Fruit fly (Drosophila melanogaster): ENCODE results near the gene a10.
A peak's percentile ranks its signal among the peaks of the same experiment; 100 is the strongest.

The a10 gene

dm6 chr3L:17006250-17006693 is 17.3 kb downstream of the a10 start:
- TF ChIP-seq CG17801 (GFP tag; optimal IDR thresholded peaks at IDR 0.05; ENCODE audit: partially characterized antibody) = no peak

dm6 chr3L:17005415-17005796 is 18.1 kb downstream of the a10 start:
- TF ChIP-seq CG17801 (GFP tag; optimal IDR thresholded peaks at IDR 0.05; ENCODE audit: partially characterized antibody) = no peak

- TF ChIP-seq CG17801 (GFP tag; optimal IDR thresholded peaks at IDR 0.05; ENCODE audit: partially characterized antibody) = no peak
Observed at dm6 chr3L:17004765-17005414, 18.7 kb downstream of the a10 start.

dm6 chr3L:17004218-17004759 is 19.3 kb downstream of the a10 start:
- no peak for TF ChIP-seq CG17801 (GFP tag; optimal IDR thresholded peaks at IDR 0.05; ENCODE audit: partially characterized antibody)

- peak; percentile 29 for TF ChIP-seq CG17801 (GFP tag; optimal IDR thresholded peaks at IDR 0.05; ENCODE audit: partially characterized antibody)
Observed at dm6 chr3L:17003251-17004171, 20.0 kb downstream of the a10 start.

dm6 chr3L:17002140-17002849 is 21.2 kb downstream of the a10 start:
- no peak for TF ChIP-seq CG17801 (GFP tag; optimal IDR thresholded peaks at IDR 0.05; ENCODE audit: partially characterized antibody)

- no peak for TF ChIP-seq CG17801 (GFP tag; optimal IDR thresholded peaks at IDR 0.05; ENCODE audit: partially characterized antibody)
Observed at dm6 chr3L:17001055-17001454, 22.5 kb downstream of the a10 start.

dm6 chr3L:17000289-17000688 is 23.3 kb downstream of the a10 start:
- peak; percentile 33 for TF ChIP-seq CG17801 (GFP tag; optimal IDR thresholded peaks at IDR 0.05; ENCODE audit: partially characterized antibody)

dm6 chr3L:16994805-16995204 is 28.7 kb downstream of the a10 start:
- TF ChIP-seq CG17801 (GFP tag; optimal IDR thresholded peaks at IDR 0.05; ENCODE audit: partially characterized antibody) = no peak

dm6 chr3L:16989169-16989568 is 34.4 kb downstream of the a10 start:
- TF ChIP-seq CG17801 (GFP tag; optimal IDR thresholded peaks at IDR 0.05; ENCODE audit: partially characterized antibody) = no peak

- TF ChIP-seq CG17801 (GFP tag; optimal IDR thresholded peaks at IDR 0.05; ENCODE audit: partially characterized antibody) = no peak
Observed at dm6 chr3L:16988526-16988925, 35.0 kb downstream of the a10 start.

- no peak for TF ChIP-seq CG17801 (GFP tag; optimal IDR thresholded peaks at IDR 0.05; ENCODE audit: partially characterized antibody)
Observed at dm6 chr3L:16987347-16987746, 36.2 kb downstream of the a10 start.

dm6 chr3L:16986062-16987013 is 37.2 kb downstream of the a10 start:
- no peak for TF ChIP-seq CG17801 (GFP tag; optimal IDR thresholded peaks at IDR 0.05; ENCODE audit: partially characterized antibody)

- no peak for TF ChIP-seq CG17801 (GFP tag; optimal IDR thresholded peaks at IDR 0.05; ENCODE audit: partially characterized antibody)
Observed at dm6 chr3L:16985578-16985977, 38.0 kb downstream of the a10 start.

Measured in ovary, adult (tissue).